Fruit fly (Drosophila melanogaster) whole organism, adult: Measurements from ENCODE around the gene CG7423.

Experiments used
- CG11617 ChIP-seq: fragments of 200-800 bp; sonication (Bioruptor generic); optimal IDR thresholded peaks from 2 replicates; lab custom pipeline; 2017; ENCODE audit warnings: mild to moderate bottlenecking, missing biosample characterization, missing genetic modification reagents, missing genetic modification characterization
- CG12768 ChIP-seq: fragments of 200-800 bp; sonication (Bioruptor generic); optimal IDR thresholded peaks from 2 replicates; lab custom pipeline; 2017; ENCODE audit warnings: missing biosample characterization, missing genetic modification characterization, mild to moderate bottlenecking, moderate library complexity, missing genetic modification reagents
- CG14711 ChIP-seq: fragments of 200-800 bp; sonication (Bioruptor generic); optimal IDR thresholded peaks from 2 replicates; lab custom pipeline; 2018; ENCODE audit warnings: missing biosample characterization, mild to moderate bottlenecking, missing genetic modification characterization, moderate library complexity
- CG1620 ChIP-seq: fragments of 200-800 bp; sonication (Bioruptor generic); optimal IDR thresholded peaks from 2 replicates; lab custom pipeline; 2016; ENCODE audit warnings: missing biosample characterization, missing genetic modification characterization
- CG33017 ChIP-seq: fragments of 200-800 bp; sonication (Bioruptor generic); optimal IDR thresholded peaks from 2 replicates; lab custom pipeline; 2018; ENCODE audit warnings: missing biosample characterization, mild to moderate bottlenecking, missing genetic modification characterization, moderate library complexity
- CG5204 ChIP-seq: fragments of 200-800 bp; sonication (Bioruptor generic); optimal IDR thresholded peaks from 2 replicates; lab custom pipeline; 2016; ENCODE audit warnings: missing biosample characterization, missing genetic modification characterization
- CG7045 ChIP-seq: fragments of 200-800 bp; sonication (Bioruptor generic); optimal IDR thresholded peaks from 2 replicates; lab custom pipeline; 2017; ENCODE audit warnings: missing biosample characterization, mild to moderate bottlenecking, missing genetic modification characterization
- CG7101 ChIP-seq: fragments of 200-800 bp; sonication (Bioruptor generic); optimal IDR thresholded peaks from 2 replicates; lab custom pipeline; 2018; ENCODE audit warnings: missing biosample characterization, mild to moderate bottlenecking, missing genetic modification characterization, moderate library complexity
- Clk ChIP-seq: fragments of 200-800 bp; sonication (Bioruptor generic); optimal IDR thresholded peaks from 2 replicates; lab custom pipeline; 2017; ENCODE audit warnings: missing biosample characterization, missing genetic modification characterization
- Crg-1 ChIP-seq: fragments of 200-800 bp; sonication (Bioruptor generic); optimal IDR thresholded peaks from 2 replicates; lab custom pipeline; 2016; ENCODE audit warnings: missing biosample characterization, missing genetic modification characterization
- Hr96 ChIP-seq: fragments of 200-800 bp; sonication (Bioruptor generic); optimal IDR thresholded peaks from 2 replicates; lab custom pipeline; 2016; ENCODE audit warnings: missing biosample characterization, missing genetic modification characterization
- Mnt ChIP-seq: fragments of 200-800 bp; sonication (Bioruptor generic); optimal IDR thresholded peaks from 2 replicates; lab custom pipeline; 2016; ENCODE audit warnings: missing biosample characterization, mild to moderate bottlenecking, missing genetic modification characterization
- bab1 ChIP-seq: fragments of 200-800 bp; sonication (Bioruptor generic); optimal IDR thresholded peaks from 3 replicates; lab custom pipeline; 2019; ENCODE audit warnings: missing biosample characterization, mild to moderate bottlenecking, missing genetic modification characterization, moderate library complexity
- cic ChIP-seq: fragments of 200-800 bp; sonication (Bioruptor generic); optimal IDR thresholded peaks from 2 replicates; lab custom pipeline; 2017; ENCODE audit warnings: missing biosample characterization, mild to moderate bottlenecking, missing genetic modification characterization, moderate library complexity
- cnc ChIP-seq, 2 experiments: fragments of >200 bp; optimal IDR thresholded peaks; 2 replicates each; lab custom pipeline; 2017
- kay ChIP-seq: fragments of 200-800 bp; sonication (Bioruptor generic); peaks from one replicate; lab custom pipeline; 2016; ENCODE audit warnings: missing biosample characterization, missing genetic modification characterization, borderline replicate concordance
- ovo ChIP-seq: fragments of 200-800 bp; sonication (Bioruptor generic); optimal IDR thresholded peaks from 2 replicates; lab custom pipeline; 2016; ENCODE audit warnings: missing biosample characterization, missing genetic modification characterization
- pad ChIP-seq: fragments of 200-800 bp; sonication (Bioruptor generic); optimal IDR thresholded peaks from 3 replicates; lab custom pipeline; 2017; ENCODE audit warnings: missing biosample characterization, missing genetic modification characterization, mild to moderate bottlenecking, moderate library complexity, missing genetic modification reagents
- tj ChIP-seq: fragments of 200-800 bp; sonication (Bioruptor generic); optimal IDR thresholded peaks from 3 replicates; lab custom pipeline; 2017; ENCODE audit warnings: missing biosample characterization, mild to moderate bottlenecking, missing genetic modification characterization, moderate library complexity
- toe ChIP-seq: fragments of 200-800 bp; sonication (Bioruptor generic); optimal IDR thresholded peaks from 2 replicates; lab custom pipeline; 2016; ENCODE audit warnings: missing biosample characterization, missing genetic modification characterization

The CG7423 gene

DNA sequence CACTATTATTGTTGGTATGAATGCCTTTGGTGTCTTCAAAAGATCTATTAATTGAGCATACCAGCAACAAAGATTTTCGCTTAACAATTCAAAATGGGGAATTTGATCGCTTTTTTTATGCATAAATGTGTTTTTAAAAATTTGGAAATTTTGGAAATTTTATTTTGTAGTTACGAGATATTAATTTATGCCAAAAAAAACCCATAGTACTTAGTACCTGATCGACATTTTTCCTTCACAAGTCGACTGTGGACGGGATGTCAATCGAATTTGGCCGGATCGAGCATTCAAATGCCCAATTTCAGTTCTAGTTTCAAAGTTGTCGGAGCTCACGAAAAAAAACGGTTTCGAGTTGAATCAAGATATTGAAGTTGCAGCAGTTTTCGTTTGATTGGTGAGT, 26.5 kb downstream of the CG7423 start, which contains the start of gene CG14190:
TSS of gene CG14190 (plus strand) at position 301 of the 400 bp plus-strand sequence.
- TF ChIP-seq CG1620 (GFP tag; lab: Kevin White, UChicago) (no peak), CG12768 (GFP tag; lab: Kevin White, UChicago) (no peak), kay (GFP tag; lab: Kevin White, UChicago) (no peak), Clk (no peak), ovo (GFP tag; lab: Kevin White, UChicago) (no peak), CG5204 (GFP tag; lab: Kevin White, UChicago) (no peak)

DNA sequence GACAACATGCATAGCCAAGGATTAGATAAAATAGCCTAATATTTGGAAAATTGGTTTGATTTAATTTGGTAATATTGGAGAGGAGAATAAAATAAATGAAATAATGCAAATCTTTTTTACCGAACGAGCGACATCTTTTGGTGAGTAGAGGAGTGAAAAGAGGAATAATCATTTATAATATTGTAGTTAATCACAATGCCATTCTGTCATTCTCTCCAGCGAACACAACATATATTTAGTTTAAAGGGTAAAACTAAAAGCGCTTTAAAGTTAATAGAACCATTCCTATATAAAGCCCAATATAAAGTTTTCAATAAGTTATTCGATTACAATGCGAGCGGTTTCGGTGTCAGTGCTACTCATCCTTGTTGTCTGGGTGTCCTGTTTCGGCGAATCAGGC, 32.9 kb downstream of the CG7423 start, which contains the start of gene Diedel3:
TSS of gene Diedel3 (plus strand) at position 301 of the 400 bp plus-strand sequence.
- TF ChIP-seq CG7045 (GFP tag; lab: Kevin White, UChicago) (no peak), Crg-1 (GFP tag; lab: Kevin White, UChicago) (no peak), pad (GFP tag; lab: Kevin White, UChicago) (no peak), bab1 (GFP tag; lab: Kevin White, UChicago) (no peak), Clk (no peak), CG14711 (tag; lab: Kevin White, UChicago) (no peak), kay (GFP tag; lab: Kevin White, UChicago) (no peak), CG1620 (GFP tag; lab: Kevin White, UChicago) (no peak), cnc (optimal IDR thresholded peaks at IDR 0.05; lab: Kevin White, UChicago) (no peak)

DNA sequence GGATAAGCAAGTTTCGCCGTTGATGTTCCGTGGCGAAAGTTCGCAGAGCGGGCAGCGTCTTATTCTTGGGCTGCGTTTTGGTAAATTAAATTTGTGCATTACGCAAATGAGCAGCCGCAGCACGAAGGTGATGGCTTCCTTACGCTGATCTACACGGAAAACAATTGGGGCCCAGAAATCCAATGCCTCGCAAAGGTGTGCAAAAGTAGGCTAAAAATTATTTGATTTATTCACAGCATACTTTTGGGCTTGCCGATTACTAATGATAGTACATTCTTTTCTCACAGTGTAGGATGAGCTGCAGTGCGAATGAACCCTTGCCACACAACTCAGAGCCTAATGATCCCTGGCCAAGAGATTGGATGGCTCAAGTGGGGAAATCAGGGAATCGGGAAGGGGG, 42.8 kb downstream of the CG7423 start:
- TF ChIP-seq toe (GFP tag; lab: Kevin White, UChicago) (no peak), CG5204 (GFP tag; lab: Kevin White, UChicago) (no peak), tj (no peak), CG12768 (GFP tag; lab: Kevin White, UChicago) (no peak), Mnt (no peak), CG33017 (no peak), Hr96 (GFP tag; lab: Kevin White, UChicago) (no peak), Clk (no peak), CG11617 (no peak), cic (GFP tag; lab: Kevin White, UChicago) (no peak), pad (GFP tag; lab: Kevin White, UChicago) (no peak), kay (GFP tag; lab: Kevin White, UChicago) (no peak), ovo (GFP tag; lab: Kevin White, UChicago) (no peak), CG14711 (tag; lab: Kevin White, UChicago) (no peak), Crg-1 (GFP tag; lab: Kevin White, UChicago) (no peak)

DNA sequence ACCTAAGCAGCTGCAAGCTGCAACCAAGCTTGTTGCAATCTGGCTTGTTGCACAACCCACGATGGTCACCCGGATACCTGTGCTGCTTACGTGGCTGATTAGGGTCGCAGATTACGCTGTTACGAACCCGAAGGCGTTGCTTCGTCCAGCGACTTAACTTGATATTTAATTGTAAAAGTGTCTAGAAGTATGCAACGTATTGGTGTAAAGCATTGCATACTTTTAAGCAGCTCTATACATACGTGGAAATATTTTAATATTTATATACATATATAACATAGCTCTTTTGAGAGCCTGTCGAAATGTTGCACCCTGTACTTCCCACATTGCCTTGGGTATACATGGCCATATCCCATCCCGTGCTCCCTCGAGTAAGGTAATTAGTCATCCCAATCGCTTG, 46.0 kb downstream of the CG7423 start:
- no peak for TF ChIP-seq CG1620 (GFP tag; lab: Kevin White, UChicago)
- TF ChIP-seq tj: no peak
- TF ChIP-seq Clk: no peak
- TF ChIP-seq kay (GFP tag; lab: Kevin White, UChicago): no peak
- TF ChIP-seq ovo (GFP tag; lab: Kevin White, UChicago): no peak
- TF ChIP-seq cnc (optimal IDR thresholded peaks at IDR 0.05; lab: Kevin White, UChicago): no peak
- TF ChIP-seq bab1 (GFP tag; lab: Kevin White, UChicago): no peak
- TF ChIP-seq Crg-1 (GFP tag; lab: Kevin White, UChicago): no peak
- TF ChIP-seq CG33017: no peak
- no peak for TF ChIP-seq CG7045 (GFP tag; lab: Kevin White, UChicago)
- TF ChIP-seq Hr96 (GFP tag; lab: Kevin White, UChicago): no peak
- no peak for TF ChIP-seq CG12768 (GFP tag; lab: Kevin White, UChicago)
- no peak for TF ChIP-seq CG14711 (tag; lab: Kevin White, UChicago)
- no peak for TF ChIP-seq toe (GFP tag; lab: Kevin White, UChicago)
- no peak for TF ChIP-seq cic (GFP tag; lab: Kevin White, UChicago)
- no peak for TF ChIP-seq CG5204 (GFP tag; lab: Kevin White, UChicago)
- TF ChIP-seq pad (GFP tag; lab: Kevin White, UChicago): no peak
- TF ChIP-seq Mnt: no peak
- TF ChIP-seq CG11617: no peak
- no peak for TF ChIP-seq CG7101 (tag; lab: Kevin White, UChicago)

DNA sequence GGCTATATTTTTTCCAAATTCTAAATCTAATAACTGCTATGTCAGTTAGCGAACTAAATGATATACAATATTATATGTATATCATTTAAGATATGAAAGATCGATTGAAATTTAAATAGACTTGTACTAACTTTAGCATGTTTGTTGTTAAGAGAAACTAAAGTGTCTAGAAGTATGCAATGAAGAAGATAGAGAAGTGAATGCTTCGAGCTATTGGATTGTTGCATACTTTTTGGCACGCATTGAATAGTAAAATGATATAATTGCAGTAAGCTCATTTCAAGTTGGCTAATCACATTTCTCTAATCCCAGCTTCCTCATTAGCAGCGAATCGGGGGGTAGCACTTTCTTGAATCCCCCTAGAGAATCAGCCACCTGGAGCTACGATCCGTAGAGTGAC, 49.4 kb downstream of the CG7423 start:
- TF ChIP-seq CG7045 (GFP tag; lab: Kevin White, UChicago) (no peak), cnc (optimal IDR thresholded peaks at IDR 0.05; lab: Kevin White, UChicago) (no peak), cic (GFP tag; lab: Kevin White, UChicago) (no peak), Hr96 (GFP tag; lab: Kevin White, UChicago) (no peak), tj (no peak), kay (GFP tag; lab: Kevin White, UChicago) (no peak), CG11617 (no peak), CG14711 (tag; lab: Kevin White, UChicago) (no peak), Clk (no peak), toe (GFP tag; lab: Kevin White, UChicago) (no peak), Crg-1 (GFP tag; lab: Kevin White, UChicago) (no peak), ovo (GFP tag; lab: Kevin White, UChicago) (no peak), CG1620 (GFP tag; lab: Kevin White, UChicago) (no peak), CG5204 (GFP tag; lab: Kevin White, UChicago) (no peak), CG7101 (tag; lab: Kevin White, UChicago) (no peak), bab1 (GFP tag; lab: Kevin White, UChicago) (no peak), CG33017 (no peak), Mnt (no peak), pad (GFP tag; lab: Kevin White, UChicago) (no peak)
